Fruit fly (Drosophila melanogaster): ENCODE data around the gene CG13630.

The CG13630 gene

dm6 chr3R:24753561-24754027 is 34.4 kb upstream of the CG13630 start, which contains the start of gene asp (continued):
- TF ChIP-seq HmgD (GFP tag; optimal IDR thresholded peaks at IDR 0.05) (no peak), CG12104 (GFP tag; optimal IDR thresholded peaks at IDR 0.05) (no peak), Hr39 (optimal IDR thresholded peaks at IDR 0.05) (no peak), CG10431 (GFP tag; optimal IDR thresholded peaks at IDR 0.05) (no peak), NK7.1 (GFP tag; optimal IDR thresholded peaks at IDR 0.05) (no peak), CG2202 (tag; optimal IDR thresholded peaks at IDR 0.05) (no peak), Spps (tag; optimal IDR thresholded peaks at IDR 0.05) (no peak), CG9437 (GFP tag; optimal IDR thresholded peaks at IDR 0.05) (no peak), CG12659 (GFP tag; optimal IDR thresholded peaks at IDR 0.05) (no peak), gcm (GFP tag; optimal IDR thresholded peaks at IDR 0.05) (no peak), bsh (GFP tag; optimal IDR thresholded peaks at IDR 0.05) (no peak), aop (GFP tag; IDR thresholded peaks at IDR 0.05) (no peak), zfh1 (GFP tag; IDR thresholded peaks at IDR 0.05) (no peak), gro (GFP tag; optimal IDR thresholded peaks at IDR 0.05) (no peak), pita (GFP tag; optimal IDR thresholded peaks at IDR 0.05) (no peak), CG7372 (GFP tag; IDR thresholded peaks at IDR 0.05) (no peak), CG17385 (GFP tag; optimal IDR thresholded peaks at IDR 0.05) (no peak), Eip74EF (GFP tag; optimal IDR thresholded peaks at IDR 0.05) (no peak), MESR4 (GFP tag; optimal IDR thresholded peaks at IDR 0.05) (no peak), NfI (GFP tag; optimal IDR thresholded peaks at IDR 0.05) (no peak), CG4404 (GFP tag; IDR thresholded peaks at IDR 0.05) (no peak), BtbVII (GFP tag; optimal IDR thresholded peaks at IDR 0.05) (no peak), CG6689 (GFP tag; IDR thresholded peaks at IDR 0.05) (no peak), dati (GFP tag; IDR thresholded peaks at IDR 0.05) (no peak), CG18619 (GFP tag; optimal IDR thresholded peaks at IDR 0.05) (no peak), Atf6 (GFP tag; IDR thresholded peaks at IDR 0.05) (no peak), salm (tag; optimal IDR thresholded peaks at IDR 0.05) (no peak), Hmx (GFP tag; optimal IDR thresholded peaks at IDR 0.05) (no peak), CG13424 (tag; optimal IDR thresholded peaks at IDR 0.05) (no peak), CG3163 (GFP tag; optimal IDR thresholded peaks at IDR 0.05) (no peak), lilli (GFP tag; optimal IDR thresholded peaks at IDR 0.05) (no peak), ttk (GFP tag; IDR thresholded peaks at IDR 0.05) (no peak), NFAT (GFP tag; IDR thresholded peaks at IDR 0.05) (no peak), yki (optimal IDR thresholded peaks at IDR 0.05) (no peak), Kr (GFP tag; optimal IDR thresholded peaks at IDR 0.05) (no peak), Lpt (GFP tag; optimal IDR thresholded peaks at IDR 0.05) (no peak), Doc2 (GFP tag; IDR thresholded peaks at IDR 0.05) (no peak), h (optimal IDR thresholded peaks at IDR 0.05) (no peak), Meics (GFP tag; optimal IDR thresholded peaks at IDR 0.05) (no peak), CG8765 (GFP tag; IDR thresholded peaks at IDR 0.05) (no peak), ac (GFP tag; optimal IDR thresholded peaks at IDR 0.05) (no peak), cg (GFP tag; optimal IDR thresholded peaks at IDR 0.05) (no peak), esg (GFP tag; conservative IDR thresholded peaks at IDR 0.05) (no peak), fd96Cb (tag; optimal IDR thresholded peaks at IDR 0.05) (no peak), CG14050 (GFP tag; IDR thresholded peaks at IDR 0.05) (no peak), C15 (GFP tag; IDR thresholded peaks at IDR 0.05) (no peak), CG6272 (GFP tag; IDR thresholded peaks at IDR 0.05) (no peak), croc (GFP tag; conservative IDR thresholded peaks at IDR 0.05) (no peak), CG7556 (GFP tag; optimal IDR thresholded peaks at IDR 0.05) (no peak), vvl (GFP tag; IDR thresholded peaks at IDR 0.05) (0 out of 2 replicates have a peak, but pooled peaks have one; percentile 13), ab (GFP tag; optimal IDR thresholded peaks at IDR 0.05) (no peak), Dref (GFP tag; IDR thresholded peaks at IDR 0.05) (peak; percentile 93), CG8478 (optimal IDR thresholded peaks at IDR 0.05) (no peak), onecut (GFP tag; IDR thresholded peaks at IDR 0.05) (no peak)

All from whole organism, embryonic.